Fruit fly (Drosophila melanogaster) whole organism, wandering third instar larva: ENCODE data around the gene AP-1sigma.

ENCODE experiments used
- CG32264 ChIP-seq: fragments of 200-800 bp; sonication (Bioruptor generic); optimal IDR thresholded peaks from 2 replicates; lab custom pipeline; 2016; ENCODE audit warnings: missing biosample characterization, missing genetic modification characterization
- GATAd ChIP-seq: sonication (Bioruptor generic); optimal IDR thresholded peaks from 2 replicates; lab custom pipeline; 2016; ENCODE audit warnings: missing biosample characterization, missing genetic modification characterization
- h ChIP-seq: fragments of 200-800 bp; sonication (Bioruptor generic); optimal IDR thresholded peaks from 3 replicates; lab custom pipeline; 2016; ENCODE audit warnings: missing biosample characterization, mild to moderate bottlenecking, missing genetic modification characterization

DNA sequence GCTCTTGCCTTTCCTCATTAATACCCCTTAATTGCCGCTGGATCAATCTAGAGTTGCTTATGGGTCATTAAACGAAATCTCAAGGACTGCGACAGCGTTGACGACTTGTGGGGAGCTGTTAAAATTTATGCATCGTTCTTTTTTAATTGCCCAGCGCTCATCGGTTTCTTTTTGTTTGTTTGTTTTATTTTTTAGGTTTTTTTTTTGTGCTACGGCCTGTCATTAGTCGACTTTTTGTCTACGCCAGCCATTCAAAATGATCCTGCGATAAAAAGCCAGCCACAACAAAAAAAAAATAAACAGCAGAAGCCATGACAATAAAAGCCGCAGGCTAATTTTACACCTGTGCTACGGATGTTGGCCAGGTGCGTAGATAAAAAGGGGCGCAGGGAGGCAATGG is 45.5 kb downstream of the AP-1sigma start:
- TF ChIP-seq h (GFP tag; lab: Kevin White, UChicago): no peak
- no peak for TF ChIP-seq GATAd (GFP tag; lab: Kevin White, UChicago)
- TF ChIP-seq CG32264 (GFP tag; lab: Kevin White, UChicago): no peak
